Worm (Caenorhabditis elegans): ENCODE results near the gene F55F1.2.

The F55F1.2 gene

DNA sequence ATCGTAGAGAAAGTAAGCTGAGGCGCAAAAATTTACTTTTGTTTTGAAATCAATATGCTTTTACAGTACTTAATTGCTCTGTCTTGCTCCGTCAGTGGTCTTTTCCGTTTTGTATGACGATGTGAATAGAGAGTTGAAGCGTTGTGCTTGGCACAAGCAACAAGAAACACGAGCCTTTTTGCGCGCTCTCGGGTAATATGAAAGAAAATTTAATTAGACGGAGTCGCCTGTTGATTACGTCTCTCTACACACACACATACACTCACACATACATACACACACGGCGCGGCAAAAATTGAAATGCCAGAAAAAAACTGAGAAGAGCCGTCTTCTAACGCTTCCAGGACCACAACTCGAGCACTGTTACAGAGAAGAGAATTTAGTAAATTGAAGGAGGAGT, 40.0 kb downstream of the F55F1.2 start:
- TF ChIP-seq cey-2 (tag; optimal IDR thresholded peaks at IDR 0.05; ENCODE audit: borderline replicate concordance, insufficient read depth) (no peak), ces-1 (GFP tag; optimal IDR thresholded peaks at IDR 0.05) (peak; percentile 43)

DNA sequence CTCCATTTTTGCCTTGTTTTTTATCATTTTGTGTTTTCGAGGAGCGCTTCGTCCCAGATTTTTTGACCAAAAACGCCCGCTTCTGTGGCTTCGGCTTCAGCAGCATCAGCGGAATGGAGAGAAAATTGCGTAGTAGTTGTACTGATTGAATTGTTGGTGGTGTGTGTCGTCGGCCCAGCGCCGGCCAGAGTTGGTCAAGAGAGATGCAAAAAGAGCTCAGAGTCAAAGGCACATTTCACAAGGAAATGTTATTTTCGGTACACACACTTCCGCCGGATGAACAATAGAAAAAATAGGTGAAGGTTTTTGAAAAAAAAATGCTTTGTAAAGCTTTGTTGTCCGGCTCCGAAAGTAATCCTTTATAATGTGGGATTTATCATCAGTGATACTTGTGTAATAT, 42.2 kb downstream of the F55F1.2 start:
- no peak for TF ChIP-seq lsy-2 (tag; optimal IDR thresholded peaks at IDR 0.05)
- TF ChIP-seq fkh-10 (GFP tag; optimal IDR thresholded peaks at IDR 0.05), result peak; percentile 77
- TF ChIP-seq nhr-25 (tag; optimal IDR thresholded peaks at IDR 0.05; ENCODE audit: borderline replicate concordance, insufficient read depth), result no peak
- no peak for TF ChIP-seq attf-4 (tag; optimal IDR thresholded peaks at IDR 0.05)

Measured in whole organism, L4 larva.